Worm (Caenorhabditis elegans) whole organism, early embryonic: ENCODE results near the gene sqt-3.

Experiments
- B0310.2 ChIP-seq: sonication (generic microtip); optimal IDR thresholded peaks from 2 replicates; lab custom pipeline; 2016; ENCODE audit warnings: mild to moderate bottlenecking, missing genetic modification characterization, missing compliant biosample characterization
- F13C5.2 ChIP-seq: sonication (generic microtip); optimal IDR thresholded peaks from 2 replicates; lab custom pipeline; 2017; ENCODE audit warnings: mild to moderate bottlenecking, missing genetic modification characterization, inconsistent platforms, missing compliant biosample characterization
- aly-1 ChIP-seq: sonication (generic microtip); optimal IDR thresholded peaks from 2 replicates; lab custom pipeline; 2016; ENCODE audit warnings: missing genetic modification characterization, missing compliant biosample characterization
- ama-1 ChIP-seq: fragments of 150-350 bp; optimal IDR thresholded peaks from 2 replicates; lab custom pipeline; 2014
- ceh-13 ChIP-seq: fragments of 200-800 bp; sonication (Bioruptor generic); optimal IDR thresholded peaks from 2 replicates; lab custom pipeline; 2018; ENCODE audit warnings: mild to moderate bottlenecking, missing genetic modification characterization, missing compliant biosample characterization
- ceh-36 ChIP-seq: sonication (generic microtip); optimal IDR thresholded peaks from 2 replicates; lab custom pipeline; 2016; ENCODE audit warnings: missing genetic modification characterization, inconsistent platforms, missing compliant biosample characterization
- ets-7 ChIP-seq: sonication (generic microtip); optimal IDR thresholded peaks from 2 replicates; lab custom pipeline; 2016; ENCODE audit warnings: missing genotype, missing genetic modification characterization, missing compliant biosample characterization
- flt-1 ChIP-seq: fragments of 200-800 bp; sonication (Bioruptor generic); IDR thresholded peaks from 2 replicates; pipeline ENCODE4 v1.3.6; 2022; ENCODE audit warnings: missing genetic modification characterization, missing compliant biosample characterization
- hmbx-1 ChIP-seq: sonication (generic microtip); optimal IDR thresholded peaks from 2 replicates; lab custom pipeline; 2016; ENCODE audit warnings: mild to moderate bottlenecking, missing genetic modification characterization, missing compliant biosample characterization
- hmg-4 ChIP-seq: fragments of 200-800 bp; sonication (Bioruptor generic); optimal IDR thresholded peaks from 2 replicates; lab custom pipeline; 2018; ENCODE audit warnings: mild to moderate bottlenecking, missing genetic modification characterization, missing compliant biosample characterization
- hnd-1 ChIP-seq: sonication (generic microtip); optimal IDR thresholded peaks from 2 replicates; lab custom pipeline; 2016; ENCODE audit warnings: missing genetic modification characterization, missing compliant biosample characterization
- pes-1 ChIP-seq: fragments of 200-800 bp; sonication (Bioruptor generic); IDR thresholded peaks from 2 replicates; pipeline ENCODE4 v1.3.6; 2022; ENCODE audit warnings: missing genetic modification reagents, missing genetic modification characterization, missing compliant biosample characterization
- scrt-1 ChIP-seq: fragments of 200-800 bp; sonication (Bioruptor generic); IDR thresholded peaks from 2 replicates; pipeline ENCODE4 v1.3.6; 2022; ENCODE audit warnings: missing genetic modification characterization, missing compliant biosample characterization
- sea-1 ChIP-seq: fragments of 200-800 bp; sonication (Bioruptor generic); conservative IDR thresholded peaks from 2 replicates; pipeline ENCODE4 v1.3.6; 2022; ENCODE audit warnings: missing genetic modification characterization, missing compliant biosample characterization
- tbx-11 ChIP-seq: fragments of 200-800 bp; sonication (Bioruptor generic); IDR thresholded peaks from 2 replicates; pipeline ENCODE4 v1.3.6; 2022; ENCODE audit warnings: missing genetic modification characterization, missing compliant biosample characterization
- tbx-37 ChIP-seq: fragments of 200-800 bp; sonication (Bioruptor generic); conservative IDR thresholded peaks from 2 replicates; pipeline ENCODE4 v1.3.6; 2022; ENCODE audit warnings: missing genetic modification reagents, missing genetic modification characterization, missing compliant biosample characterization
- tra-4 ChIP-seq: sonication (generic microtip); optimal IDR thresholded peaks from 2 replicates; lab custom pipeline; 2017; ENCODE audit warnings: missing genetic modification characterization, missing compliant biosample characterization

The sqt-3 gene

ce11 chrV:12317894-12318553 is 34.5 kb upstream of the sqt-3 start, which contains the start of the genes R04F11.5 and R04F11.2:
R04F11.5 (minus strand) TSS chrV:12318019.
R04F11.2 (plus strand) TSS chrV:12318381.
- 0 out of 2 replicates have a peak, but pooled peaks have one; percentile 31 for TF ChIP-seq pes-1 (GFP tag; lab: Robert Waterston, UW)
- no peak for TF ChIP-seq ama-1 (lab: Kevin White, UChicago)
- TF ChIP-seq F13C5.2 (tag; lab: Kevin White, UChicago): peak; percentile 15
- no peak for TF ChIP-seq tbx-11 (GFP tag; lab: Robert Waterston, UW)

ce11 chrV:12320274-12320839 is 32.2 kb upstream of the sqt-3 start:
- TF ChIP-seq F13C5.2 (tag; lab: Kevin White, UChicago): no peak
- TF ChIP-seq ama-1 (lab: Kevin White, UChicago): no peak
- no peak for TF ChIP-seq pes-1 (GFP tag; lab: Robert Waterston, UW)
- no peak for TF ChIP-seq B0310.2 (tag; lab: Kevin White, UChicago)
- no peak for TF ChIP-seq tbx-37 (GFP tag; lab: Robert Waterston, UW)
- no peak for TF ChIP-seq tbx-11 (GFP tag; lab: Robert Waterston, UW)

ce11 chrV:12326638-12327037 is 25.9 kb upstream of the sqt-3 start:
- TF ChIP-seq scrt-1 (GFP tag; lab: Robert Waterston, UW) (no peak), tbx-37 (GFP tag; lab: Robert Waterston, UW) (no peak), tra-4 (tag; lab: Kevin White, UChicago) (no peak), ama-1 (lab: Kevin White, UChicago) (no peak)

- TF ChIP-seq ama-1 (lab: Kevin White, UChicago): no peak
- TF ChIP-seq tbx-11 (GFP tag; lab: Robert Waterston, UW): no peak
- TF ChIP-seq hnd-1 (tag; lab: Kevin White, UChicago): no peak
- no peak for TF ChIP-seq B0310.2 (tag; lab: Kevin White, UChicago)
- TF ChIP-seq hmg-4: no peak
- no peak for TF ChIP-seq aly-1 (tag; lab: Kevin White, UChicago)
- no peak for TF ChIP-seq pes-1 (GFP tag; lab: Robert Waterston, UW)
- no peak for TF ChIP-seq F13C5.2 (tag; lab: Kevin White, UChicago)
Observed at ce11 chrV:12329173-12329572, 23.4 kb upstream of the sqt-3 start.

- TF ChIP-seq tbx-37 (GFP tag; lab: Robert Waterston, UW) (peak; percentile 46; the same call in 1 of the 2 replicates), hmbx-1 (tag; lab: Kevin White, UChicago) (no peak), hmg-4 (peak; percentile 44), ceh-13 (peak; percentile 10), scrt-1 (GFP tag; lab: Robert Waterston, UW) (0 out of 2 replicates have a peak, but pooled peaks have one; percentile 65), pes-1 (GFP tag; lab: Robert Waterston, UW) (peak; percentile 82), ama-1 (lab: Kevin White, UChicago) (no peak), flt-1 (GFP tag; lab: Robert Waterston, UW) (0 out of 2 replicates have a peak, but pooled peaks have one; percentile 50), F13C5.2 (tag; lab: Kevin White, UChicago) (no peak), hnd-1 (tag; lab: Kevin White, UChicago) (peak; percentile 9), ceh-36 (tag; lab: Kevin White, UChicago) (peak; percentile 47), sea-1 (GFP tag; lab: Robert Waterston, UW) (peak; percentile 69; the same call in 1 of the 2 replicates)
Observed at ce11 chrV:12331820-12332219, 20.7 kb upstream of the sqt-3 start.

- no peak for TF ChIP-seq hmg-4
Observed at ce11 chrV:12334387-12334786, 18.2 kb upstream of the sqt-3 start.

- TF ChIP-seq tra-4 (tag; lab: Kevin White, UChicago): no peak
- no peak for TF ChIP-seq ceh-13
- no peak for TF ChIP-seq hnd-1 (tag; lab: Kevin White, UChicago)
- TF ChIP-seq sea-1 (GFP tag; lab: Robert Waterston, UW): no peak
- no peak for TF ChIP-seq ets-7 (tag; lab: Kevin White, UChicago)
- TF ChIP-seq hmg-4: no peak
- no peak for TF ChIP-seq tbx-11 (GFP tag; lab: Robert Waterston, UW)
- no peak for TF ChIP-seq aly-1 (tag; lab: Kevin White, UChicago)
- no peak for TF ChIP-seq ama-1 (lab: Kevin White, UChicago)
- TF ChIP-seq pes-1 (GFP tag; lab: Robert Waterston, UW): no peak
- no peak for TF ChIP-seq scrt-1 (GFP tag; lab: Robert Waterston, UW)
- no peak for TF ChIP-seq B0310.2 (tag; lab: Kevin White, UChicago)
- TF ChIP-seq tbx-37 (GFP tag; lab: Robert Waterston, UW): no peak
- no peak for TF ChIP-seq ceh-36 (tag; lab: Kevin White, UChicago)
- no peak for TF ChIP-seq flt-1 (GFP tag; lab: Robert Waterston, UW)
- no peak for TF ChIP-seq hmbx-1 (tag; lab: Kevin White, UChicago)
- TF ChIP-seq F13C5.2 (tag; lab: Kevin White, UChicago): no peak
Observed at ce11 chrV:12337894-12338293, 14.7 kb upstream of the sqt-3 start, which contains the start of gene twk-13. twk-13 (minus strand) TSS chrV:12337994.
